Worm (Caenorhabditis elegans): Measurements from ENCODE around the gene R53.4.

Gene R53.4

ce11 chrII:9989533-9989932 is 21.7 kb upstream of the R53.4 start (continued):
- TF ChIP-seq ceh-88 (GFP tag; IDR thresholded peaks at IDR 0.05) (no peak), dsc-1 (tag; optimal IDR thresholded peaks at IDR 0.05) (peak; percentile 50), lin-35 (GFP tag; optimal IDR thresholded peaks at IDR 0.05) (no peak), snpc-4 (tag; optimal IDR thresholded peaks at IDR 0.05) (no peak), ces-1 (GFP tag; optimal IDR thresholded peaks at IDR 0.05) (no peak), nhr-20 (tag; optimal IDR thresholded peaks at IDR 0.05) (no peak), pax-3 (tag; optimal IDR thresholded peaks at IDR 0.05) (no peak), nhr-28 (tag; optimal IDR thresholded peaks at IDR 0.05) (no peak)

ce11 chrII:9988620-9989019 is 20.8 kb upstream of the R53.4 start:
- TF ChIP-seq aly-2 (tag; optimal IDR thresholded peaks at IDR 0.05) (no peak), efl-1 (optimal IDR thresholded peaks at IDR 0.05) (no peak), efl-1 (GFP tag; optimal IDR thresholded peaks at IDR 0.05 in 1 of 2) (peak in 1 of 2 experiments; percentile 64), fkh-10 (GFP tag; optimal IDR thresholded peaks at IDR 0.05) (no peak), lin-14 (GFP tag; optimal IDR thresholded peaks at IDR 0.05) (peak; percentile 12), grh-1 (GFP tag; IDR thresholded peaks at IDR 0.05) (peak; percentile 82), lir-3 (tag; optimal IDR thresholded peaks at IDR 0.05; ENCODE audit: poor library complexity) (no peak), nhr-85 (tag) (peak; percentile 39), nhr-47 (tag; optimal IDR thresholded peaks at IDR 0.05) (no peak), skn-1 (tag; optimal IDR thresholded peaks at IDR 0.05) (no peak)

ce11 chrII:9986635-9987575 is 19.1 kb upstream of the R53.4 start:
- no peak for TF ChIP-seq C04F5.9 (tag; optimal IDR thresholded peaks at IDR 0.05)
- no peak for TF ChIP-seq efl-1 (optimal IDR thresholded peaks at IDR 0.05)
- TF ChIP-seq efl-1 (GFP tag; optimal IDR thresholded peaks at IDR 0.05 in 1 of 2), result no peak
- TF ChIP-seq dsc-1 (tag; optimal IDR thresholded peaks at IDR 0.05), result peak; percentile 99
- no peak for TF ChIP-seq unc-98 (GFP tag; IDR thresholded peaks at IDR 0.05)
- no peak for TF ChIP-seq snpc-4 (tag; optimal IDR thresholded peaks at IDR 0.05)
- TF ChIP-seq ztf-4 (tag; optimal IDR thresholded peaks at IDR 0.05), result no peak
- TF ChIP-seq xbp-1 (tag; optimal IDR thresholded peaks at IDR 0.05), result no peak
- TF ChIP-seq sox-4 (tag; optimal IDR thresholded peaks at IDR 0.05), result no peak
- no peak for TF ChIP-seq mdl-1 (tag; optimal IDR thresholded peaks at IDR 0.05)
- TF ChIP-seq aly-2 (tag; optimal IDR thresholded peaks at IDR 0.05), result no peak
- peak; percentile 2 for TF ChIP-seq blmp-1 (tag; optimal IDR thresholded peaks at IDR 0.05)
- TF ChIP-seq nhr-85 (tag), result peak; percentile 82
- no peak for TF ChIP-seq skn-1 (tag; optimal IDR thresholded peaks at IDR 0.05)
- no peak for TF ChIP-seq unc-86 (tag; optimal IDR thresholded peaks at IDR 0.05)
- TF ChIP-seq nhr-77 (tag; optimal IDR thresholded peaks at IDR 0.05), result no peak
- peak; percentile 96 for TF ChIP-seq fkh-4 (tag; optimal IDR thresholded peaks at IDR 0.05; ENCODE audit: borderline replicate concordance)
- no peak for TF ChIP-seq nhr-12 (tag; optimal IDR thresholded peaks at IDR 0.05)
- no peak for TF ChIP-seq F16B12.6 (tag; optimal IDR thresholded peaks at IDR 0.05)
- TF ChIP-seq fkh-8 (tag; optimal IDR thresholded peaks at IDR 0.05), result no peak
- no peak for TF ChIP-seq sptf-1 (tag; optimal IDR thresholded peaks at IDR 0.05)
- no peak for TF ChIP-seq efl-3 (GFP tag; optimal IDR thresholded peaks at IDR 0.05)
- no peak for TF ChIP-seq nhr-28 (tag; optimal IDR thresholded peaks at IDR 0.05)
- no peak for TF ChIP-seq vab-15 (tag; optimal IDR thresholded peaks at IDR 0.05)
- TF ChIP-seq nhr-71 (tag; optimal IDR thresholded peaks at IDR 0.05), result peak; percentile 18
- TF ChIP-seq irx-1 (tag; optimal IDR thresholded peaks at IDR 0.05), result no peak
- no peak for TF ChIP-seq mep-1 (tag; optimal IDR thresholded peaks at IDR 0.05)
- no peak for TF ChIP-seq lin-39 (tag; optimal IDR thresholded peaks at IDR 0.05)
- no peak for TF ChIP-seq sup-37 (GFP tag; optimal IDR thresholded peaks at IDR 0.05)
- no peak for TF ChIP-seq zip-4 (GFP tag; optimal IDR thresholded peaks at IDR 0.05)
- peak; percentile 34 for TF ChIP-seq rnt-1 (tag; optimal IDR thresholded peaks at IDR 0.05)
- TF ChIP-seq unc-130 (tag; optimal IDR thresholded peaks at IDR 0.05), result no peak
- TF ChIP-seq nhr-11 (tag; optimal IDR thresholded peaks at IDR 0.05), result no peak
- no peak for TF ChIP-seq mef-2 (tag; optimal IDR thresholded peaks at IDR 0.05)
- TF ChIP-seq isw-1 (GFP tag; IDR thresholded peaks at IDR 0.05), result no peak
- peak; percentile 11 for TF ChIP-seq tbx-2 (tag; optimal IDR thresholded peaks at IDR 0.05)
- no peak for TF ChIP-seq pag-3 (tag; optimal IDR thresholded peaks at IDR 0.05; ENCODE audit: borderline replicate concordance, insufficient read depth)
- TF ChIP-seq grh-1 (GFP tag; IDR thresholded peaks at IDR 0.05), result peak; percentile 81

Data from whole organism, L1 larva.